Worm (Caenorhabditis elegans) whole organism, dauer: Measurements from ENCODE around the gene col-160.

Experiments used
- unc-62 ChIP-seq: sonication (generic microtip); optimal IDR thresholded peaks from 2 replicates; lab custom pipeline; 2017; ENCODE audit warnings: missing biosample characterization, missing genetic modification reagents, missing genetic modification characterization

col-160 gene

DNA sequence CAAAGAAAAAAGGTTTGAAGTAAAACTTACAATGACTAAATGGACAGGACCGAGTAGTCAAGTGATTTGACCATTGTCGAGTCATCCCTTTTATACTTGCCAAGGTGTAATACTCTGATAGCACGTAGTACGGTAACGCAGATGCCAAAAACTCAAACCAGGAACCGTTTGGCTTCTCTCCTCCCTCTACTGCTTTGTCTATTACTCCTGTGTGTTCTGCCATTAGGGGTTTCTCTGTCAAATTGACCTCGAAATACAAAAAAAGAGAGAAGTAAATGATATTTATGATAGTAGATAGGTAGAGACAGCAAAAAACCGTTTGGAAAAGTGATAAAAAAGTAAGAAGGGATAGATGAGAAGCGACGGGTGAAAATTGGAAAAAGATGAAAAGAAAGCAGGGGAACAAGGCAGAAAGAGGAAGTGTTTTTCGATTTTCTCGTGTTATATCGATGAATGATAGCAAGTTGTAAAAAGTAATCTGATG, at the start of gene col-160, which contains the start of gene col-159:
Gene col-160, minus strand, starts transcription at position 63 of the 484 bp plus-strand sequence.
Gene col-159, minus strand, starts transcription at position 51 of the 484 bp plus-strand sequence.
- no peak for TF ChIP-seq unc-62

DNA sequence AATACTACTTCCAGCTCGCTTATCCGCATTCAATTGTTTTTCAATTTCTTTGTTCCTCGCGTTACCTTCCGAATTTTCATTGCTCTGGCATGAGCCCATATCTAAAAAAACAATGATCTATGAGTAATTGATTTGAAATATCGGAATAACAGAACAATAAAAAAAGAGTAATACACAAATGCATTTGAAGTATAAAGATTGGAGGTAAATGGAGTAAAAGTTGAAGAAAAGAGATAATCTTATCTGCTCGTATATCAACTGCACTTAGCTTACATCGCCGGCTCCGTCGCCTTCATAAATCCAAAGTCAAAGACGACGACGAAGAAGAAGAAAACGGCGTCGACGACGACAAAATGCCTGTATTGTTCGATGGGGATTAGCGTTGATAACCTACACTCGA, 47.4 kb upstream of the col-160 start, which contains the start of gene odr-3:
Gene odr-3, minus strand, starts transcription at position 101 of the 400 bp plus-strand sequence.
- no peak for TF ChIP-seq unc-62

DNA sequence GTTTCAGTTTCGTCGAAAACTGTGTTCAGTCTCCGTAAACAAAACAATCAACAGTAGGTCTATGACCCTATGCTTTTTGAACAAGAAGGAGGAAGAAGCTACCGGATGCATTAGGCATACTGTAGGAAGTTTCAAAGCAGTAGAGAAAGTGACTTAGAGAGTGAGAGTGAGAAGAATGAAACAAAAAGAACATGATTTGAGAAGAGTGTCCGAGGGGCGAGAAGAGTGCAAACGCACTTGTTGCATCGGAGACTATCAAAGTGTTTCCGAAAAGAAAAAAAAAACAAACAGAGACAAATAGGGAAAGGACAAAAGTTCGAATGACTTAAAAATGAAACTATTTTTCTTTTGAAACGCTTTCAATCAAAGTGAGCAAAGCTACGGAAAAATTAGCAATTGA, 41.2 kb upstream of the col-160 start:
- no peak for TF ChIP-seq unc-62

DNA sequence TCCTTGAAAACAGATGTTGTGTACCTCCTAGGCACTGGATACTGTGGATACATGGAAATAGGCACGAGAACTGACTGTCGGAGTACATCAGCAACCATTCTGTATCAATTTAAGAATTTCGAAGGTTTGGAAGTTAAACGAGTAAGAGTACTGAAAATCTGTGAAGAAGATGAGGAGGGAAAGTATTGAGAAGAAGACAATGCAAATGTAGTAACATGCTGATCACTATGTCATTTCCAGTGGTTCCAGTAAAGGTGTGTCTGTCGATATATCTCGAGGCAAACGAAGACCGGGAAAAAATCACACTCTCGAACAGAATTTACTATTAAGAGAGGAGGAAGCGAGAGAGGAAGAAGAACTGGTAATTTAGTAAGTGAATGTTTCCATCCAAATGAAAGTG, 34.5 kb upstream of the col-160 start, which contains the start of gene dmd-10:
Gene dmd-10, minus strand, starts transcription at position 101 of the 400 bp plus-strand sequence.
- TF ChIP-seq unc-62 = no peak

DNA sequence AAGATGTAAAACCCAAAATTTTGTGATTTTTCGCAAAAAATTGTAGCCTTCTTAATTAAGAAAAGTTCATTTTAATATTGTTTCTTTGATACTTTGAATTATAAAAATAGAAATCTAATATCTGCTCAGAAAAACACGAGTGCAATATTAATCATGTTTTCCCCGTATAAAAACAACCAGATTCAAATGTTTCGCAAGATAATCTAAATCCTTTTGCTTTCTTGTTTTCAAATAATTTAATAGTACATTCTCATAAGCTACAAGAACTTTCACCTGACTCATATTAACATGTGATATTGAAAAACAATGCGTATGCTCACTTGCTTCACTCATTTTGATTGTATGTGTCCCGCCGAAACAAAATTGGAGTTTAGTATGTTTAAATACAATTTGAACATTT, 33.3 kb upstream of the col-160 start:
- TF ChIP-seq unc-62 = no peak

DNA sequence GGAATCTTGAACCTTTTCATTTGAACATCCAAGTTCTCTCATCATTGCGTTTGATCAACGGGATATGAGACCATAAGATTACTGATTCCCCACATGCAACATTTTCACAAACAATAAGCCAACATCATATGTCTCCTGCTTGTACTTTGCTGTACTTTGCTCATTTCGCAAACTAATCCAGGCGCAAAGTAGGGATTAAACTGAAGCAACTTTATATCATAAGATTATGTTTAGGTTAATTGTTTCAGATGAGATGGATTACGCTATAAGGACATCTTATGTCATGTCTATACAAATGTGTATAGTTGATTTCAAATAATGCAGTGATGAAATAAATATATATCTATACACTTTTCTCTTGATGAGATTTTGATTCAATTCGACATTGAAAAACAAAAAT, 27.5 kb upstream of the col-160 start:
- TF ChIP-seq unc-62 = no peak

DNA sequence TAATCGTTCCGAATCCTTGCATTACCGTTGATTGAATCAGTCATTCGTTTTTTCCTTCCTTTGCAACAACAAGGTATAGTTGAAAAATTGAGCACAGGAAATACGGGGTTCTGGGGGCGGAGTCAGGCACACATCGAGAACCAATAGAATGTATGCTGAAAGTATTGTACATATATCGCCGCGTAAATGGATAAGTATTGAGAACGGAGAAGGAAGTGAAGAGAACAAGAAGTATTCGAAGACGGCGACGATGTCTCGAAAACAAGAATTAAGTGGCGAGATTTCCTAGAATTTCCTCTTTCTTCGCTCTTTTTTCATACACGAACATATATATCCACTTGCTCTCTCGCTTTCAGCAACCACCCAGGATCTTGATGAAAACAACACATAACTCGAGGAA, 19.1 kb upstream of the col-160 start:
- TF ChIP-seq unc-62 = no peak

DNA sequence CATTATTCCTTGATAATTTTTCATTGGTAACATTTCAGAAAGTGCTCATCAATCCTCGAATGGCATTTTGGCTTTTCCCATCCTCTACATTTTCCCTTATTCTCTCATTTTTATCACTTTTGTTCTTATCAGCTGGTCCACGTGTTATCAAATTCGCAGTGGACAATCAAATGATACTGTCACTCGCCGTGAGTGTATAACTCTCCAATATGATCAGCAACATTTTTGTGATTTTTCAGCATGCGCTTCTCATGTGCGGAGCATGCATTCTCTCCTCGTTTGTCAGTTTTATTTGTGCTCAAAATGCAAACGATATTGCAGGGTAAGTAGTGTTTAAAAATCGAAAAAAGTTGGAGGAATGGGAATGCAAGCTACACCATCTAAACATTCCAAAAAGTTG, 10.6 kb upstream of the col-160 start:
- TF ChIP-seq unc-62 = no peak

DNA sequence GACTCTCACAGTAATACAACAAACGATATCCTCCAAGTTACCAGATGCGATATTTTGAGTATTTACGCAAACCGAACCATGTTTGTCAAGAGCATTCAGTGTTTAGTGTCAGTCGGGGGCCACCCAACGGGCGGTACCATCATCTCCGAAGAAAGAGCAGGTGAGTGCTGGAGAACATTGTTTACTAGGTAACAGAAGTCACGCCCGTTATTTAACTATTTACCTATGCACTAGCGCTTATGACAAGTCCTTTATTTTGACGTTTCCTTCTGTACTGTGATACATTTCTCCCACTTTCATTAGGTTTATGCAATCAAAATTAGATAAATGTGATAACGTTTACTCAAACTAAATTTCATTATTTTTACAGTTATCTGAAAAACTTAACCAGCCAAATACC, 7.6 kb upstream of the col-160 start, which contains the start of gene F57B1.6:
Gene F57B1.6, plus strand, starts transcription at position 79 of the 400 bp plus-strand sequence.
- no peak for TF ChIP-seq unc-62

DNA sequence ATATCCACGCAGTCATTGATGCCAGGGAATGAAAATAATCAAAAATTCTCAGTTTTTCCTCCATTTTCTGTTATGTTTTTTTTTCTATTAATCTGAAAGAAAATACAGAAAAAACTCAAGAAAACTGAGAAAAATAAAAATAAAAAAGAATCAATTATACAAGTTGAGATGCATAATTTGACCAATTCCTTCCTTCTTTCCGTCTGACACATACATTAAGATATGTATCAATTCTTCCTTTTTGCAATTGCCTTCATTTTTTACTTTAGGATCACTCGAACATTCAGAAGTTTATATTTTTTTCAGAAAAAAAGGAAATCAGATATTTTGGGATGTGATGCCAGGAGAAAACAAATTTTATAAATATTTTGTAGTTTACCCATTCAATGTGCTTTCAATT, 5.4 kb upstream of the col-160 start, which contains the start of gene F57B1.5:
Gene F57B1.5, plus strand, starts transcription at position 301 of the 400 bp plus-strand sequence.
- TF ChIP-seq unc-62 = no peak

DNA sequence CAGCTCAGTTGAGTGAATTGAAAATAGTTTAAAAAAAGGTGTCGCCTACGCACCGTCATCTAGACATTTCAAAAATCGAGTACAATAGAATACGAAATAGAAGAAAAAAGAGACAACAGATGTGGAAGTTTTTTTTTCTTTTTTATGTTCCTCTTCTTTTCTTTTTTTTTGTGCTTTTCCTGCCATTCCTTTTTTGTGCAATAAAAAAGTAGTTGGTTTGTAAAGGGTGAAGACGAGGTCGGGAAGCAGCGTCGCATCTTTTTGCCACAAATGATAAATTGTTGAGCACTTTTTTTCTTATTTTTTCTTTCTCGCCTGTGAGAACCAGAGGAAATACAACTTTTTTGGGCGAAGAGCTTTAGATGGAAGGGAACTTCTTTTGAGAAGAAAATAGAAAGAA, 4.5 kb upstream of the col-160 start:
- TF ChIP-seq unc-62 = no peak

DNA sequence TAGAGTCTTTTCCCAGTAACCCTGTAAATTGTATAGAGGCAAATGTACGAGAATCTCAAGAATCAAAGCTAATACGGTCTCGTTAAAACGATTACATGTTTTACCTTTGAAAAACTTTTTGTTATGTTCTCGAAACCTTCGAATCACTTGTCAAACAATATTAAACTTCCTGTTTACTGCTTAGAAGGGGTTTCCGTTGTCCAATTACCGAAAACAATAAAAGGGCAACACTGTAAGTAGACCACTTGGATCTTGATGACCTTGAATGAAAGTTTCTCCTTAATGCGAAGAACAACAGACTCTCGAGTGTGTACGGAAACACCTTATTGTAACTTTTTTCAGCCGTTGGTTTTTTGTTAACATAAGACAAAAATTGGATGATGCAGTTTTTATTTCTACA, 1.4 kb downstream of the col-160 start:
- no peak for TF ChIP-seq unc-62

DNA sequence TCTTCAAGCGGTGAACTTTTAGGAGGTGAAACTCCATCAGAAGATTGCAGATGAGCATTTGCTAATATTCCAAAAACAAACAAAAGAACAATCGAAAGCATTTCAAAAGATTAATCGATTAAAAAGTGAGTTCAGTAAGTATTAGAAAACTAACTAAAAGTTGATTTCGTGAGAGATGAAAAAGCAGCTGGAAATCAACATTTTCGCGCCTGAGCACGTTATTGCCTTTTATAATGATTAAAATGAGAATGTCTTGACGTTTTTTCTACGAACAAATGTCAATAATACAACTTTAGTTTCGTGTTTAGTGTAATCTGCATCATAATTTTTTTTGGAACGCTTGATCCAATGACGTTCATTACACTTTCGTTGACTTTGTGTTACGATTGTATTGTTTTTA, 4.2 kb downstream of the col-160 start, which contains the start of gene F57B1.9:
Gene F57B1.9, minus strand, starts transcription at position 101 of the 400 bp plus-strand sequence.
- TF ChIP-seq unc-62 = no peak

DNA sequence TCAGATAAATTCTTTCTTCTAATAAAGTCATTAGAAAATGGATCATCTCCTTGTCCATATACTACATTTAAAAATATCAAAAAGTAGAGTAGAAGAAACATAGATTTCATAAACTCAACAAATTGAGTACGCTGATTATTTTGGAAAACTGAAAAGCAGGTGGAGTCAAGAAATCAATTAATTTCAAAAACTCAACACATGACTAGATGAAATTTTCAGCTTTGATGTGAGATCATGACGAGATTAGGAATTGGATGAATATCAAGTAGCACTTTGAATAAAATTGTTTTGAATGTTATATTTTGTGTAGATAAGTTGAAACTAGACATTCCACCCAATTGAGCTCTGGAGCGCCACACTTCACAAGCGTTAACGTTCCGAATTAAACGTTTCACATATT, 6.4 kb downstream of the col-160 start, which contains the start of gene F57B1.1:
Gene F57B1.1, minus strand, starts transcription at position 101 of the 400 bp plus-strand sequence.
- no peak for TF ChIP-seq unc-62

DNA sequence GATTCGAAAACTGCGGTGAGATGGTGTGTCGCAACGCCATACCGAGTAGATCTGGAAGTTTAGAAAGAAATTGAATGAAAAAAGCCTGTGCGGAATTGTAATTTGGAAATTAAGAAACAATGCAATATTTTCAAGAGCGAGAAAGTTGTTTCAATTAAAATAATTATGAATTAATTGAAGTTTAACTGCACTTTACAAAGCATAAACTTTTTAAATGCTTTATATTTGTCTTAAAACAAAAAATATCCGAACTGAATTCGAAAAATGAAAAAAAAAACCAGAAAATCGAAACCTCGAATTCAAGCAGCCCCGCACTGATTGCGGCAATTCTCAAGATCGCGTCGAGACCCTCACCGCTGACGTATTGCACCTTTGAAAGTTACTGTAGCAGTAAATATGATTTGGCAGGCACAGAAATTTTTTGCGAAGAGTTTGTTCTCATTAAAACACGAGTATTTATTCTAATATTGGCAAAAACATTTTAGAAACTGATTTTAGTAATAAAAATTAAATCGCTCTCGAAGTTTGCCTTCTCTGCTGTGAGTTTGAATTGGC, 8.4 kb downstream of the col-160 start, which contains the start of gene sun-1:
Gene sun-1, minus strand, starts transcription at position 51 of the 555 bp plus-strand sequence.
- no peak for TF ChIP-seq unc-62

DNA sequence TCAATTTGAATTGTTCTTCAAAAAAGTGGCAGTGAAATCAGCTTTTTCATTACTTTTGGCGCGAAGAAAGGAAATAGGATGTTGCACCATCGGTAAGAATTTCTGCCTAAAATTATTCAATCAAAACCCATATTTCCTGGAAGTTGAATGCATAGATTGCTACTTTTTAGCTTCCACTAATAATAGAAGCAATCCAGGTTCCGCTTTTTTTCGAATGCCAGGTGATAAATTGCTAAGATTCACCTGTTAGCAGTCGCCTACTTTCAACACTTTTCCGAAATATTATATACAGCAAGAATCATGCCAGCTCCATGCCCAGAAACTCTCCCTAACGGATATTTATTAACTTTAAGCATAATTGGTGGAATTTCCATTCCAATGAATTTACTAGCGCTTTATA, 16.6 kb downstream of the col-160 start, which contains the start of gene sri-6:
Gene sri-6, plus strand, starts transcription at position 301 of the 400 bp plus-strand sequence.
- no peak for TF ChIP-seq unc-62

DNA sequence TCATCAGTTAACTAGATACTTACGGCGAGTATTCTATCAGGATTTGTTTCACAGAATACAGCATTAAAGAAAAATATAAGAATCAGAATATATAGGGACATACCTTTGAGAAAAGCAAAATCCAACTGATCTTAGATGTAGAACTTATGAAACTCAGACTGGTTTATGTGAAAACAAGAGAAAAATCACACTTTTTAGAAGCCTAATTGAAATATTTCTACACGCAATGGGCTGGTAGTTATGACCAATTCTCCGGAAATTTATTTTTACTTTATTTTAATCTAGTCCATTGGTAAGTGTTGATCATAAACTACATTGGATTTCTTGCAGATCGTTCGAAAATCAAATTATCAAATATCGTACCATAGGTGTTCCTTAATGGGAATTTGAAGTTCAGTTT, 17.9 kb downstream of the col-160 start, which contains the start of gene T09E8.4:
Gene T09E8.4, minus strand, starts transcription at position 101 of the 400 bp plus-strand sequence.
- TF ChIP-seq unc-62 = no peak

DNA sequence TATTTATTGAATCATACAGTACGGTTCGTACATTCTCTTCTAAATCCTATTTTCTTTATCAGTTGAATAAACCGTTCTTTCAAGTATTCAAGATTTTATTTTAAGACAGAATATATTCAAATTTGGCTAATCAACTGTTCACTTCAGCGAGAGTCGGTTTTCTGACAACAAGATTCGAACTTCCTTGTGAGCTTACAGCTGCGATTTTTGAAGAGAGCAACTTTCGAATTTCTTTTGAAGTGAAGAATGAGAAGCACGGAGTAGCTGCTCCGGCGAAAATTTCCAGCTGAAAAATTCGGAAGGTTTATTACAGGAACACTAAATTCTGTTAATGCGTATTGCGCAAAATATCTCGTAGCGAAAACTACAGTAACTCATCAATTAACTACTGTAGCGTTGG, 20.5 kb downstream of the col-160 start:
- no peak for TF ChIP-seq unc-62
